Fruit fly (Drosophila melanogaster) Kc167 (cell line): ENCODE data around the gene CG17597.

Experiments used
- Myc ChIP-seq: fragments of >200 bp; optimal IDR thresholded peaks from 2 replicates; lab custom pipeline; 2017; ENCODE audit warnings: missing external identifiers
- insv ChIP-seq: fragments of >200 bp; optimal IDR thresholded peaks from 3 replicates; lab custom pipeline; 2018; ENCODE audit warnings: missing external identifiers
- psq ChIP-seq: fragments of >200 bp; optimal IDR thresholded peaks from 2 replicates; lab custom pipeline; 2017; ENCODE audit warnings: missing external identifiers

dm6 chr2L:18875213-18875612, 44.3 kb upstream of the CG17597 start:
- TF ChIP-seq Myc: no peak
- no peak for TF ChIP-seq psq (lab: Kevin White, UChicago)
- TF ChIP-seq insv (lab: Kevin White, UChicago): no peak
